Worm (Caenorhabditis elegans): ENCODE results near the gene cdh-8.

Gene cdh-8

ce11 chrIV:303264-303663, 36.3 kb upstream of the cdh-8 start:
- TF ChIP-seq elt-3 (tag; optimal IDR thresholded peaks at IDR 0.05) (peak in 2 of 6 experiments; percentile 0 to 55), ces-1 (GFP tag; optimal IDR thresholded peaks at IDR 0.05) (no peak), pag-3 (tag; optimal IDR thresholded peaks at IDR 0.05; ENCODE audit: borderline replicate concordance, insufficient read depth) (no peak), blmp-1 (tag; optimal IDR thresholded peaks at IDR 0.05) (peak; percentile 53), hlh-4 (tag; optimal IDR thresholded peaks at IDR 0.05) (no peak), lin-14 (GFP tag; optimal IDR thresholded peaks at IDR 0.05) (peak; percentile 27)

ce11 chrIV:305101-305500, 34.5 kb upstream of the cdh-8 start:
- TF ChIP-seq dsc-1 (tag; optimal IDR thresholded peaks at IDR 0.05) (no peak), sup-37 (GFP tag; optimal IDR thresholded peaks at IDR 0.05) (no peak), snu-23 (GFP tag; optimal IDR thresholded peaks at IDR 0.05) (no peak), nhr-20 (tag; optimal IDR thresholded peaks at IDR 0.05) (no peak), nhr-28 (tag; optimal IDR thresholded peaks at IDR 0.05) (no peak), elt-3 (tag; optimal IDR thresholded peaks at IDR 0.05) (no peak), ceh-88 (GFP tag; IDR thresholded peaks at IDR 0.05) (no peak), dpl-1 (GFP tag; optimal IDR thresholded peaks at IDR 0.05) (no peak), zag-1 (tag; optimal IDR thresholded peaks at IDR 0.05) (no peak), pax-3 (tag; optimal IDR thresholded peaks at IDR 0.05) (no peak), nhr-11 (tag; optimal IDR thresholded peaks at IDR 0.05) (no peak), ces-1 (GFP tag; optimal IDR thresholded peaks at IDR 0.05) (no peak), ceh-90 (tag; optimal IDR thresholded peaks at IDR 0.05) (no peak), unc-30 (tag; optimal IDR thresholded peaks at IDR 0.05) (no peak), ceh-8 (GFP tag; optimal IDR thresholded peaks at IDR 0.05) (no peak), aha-1 (tag; optimal IDR thresholded peaks at IDR 0.05) (no peak)

- TF ChIP-seq lsy-2 (tag; optimal IDR thresholded peaks at IDR 0.05), result peak in 1 of 2 experiments; percentile 23
- TF ChIP-seq lin-35 (GFP tag; optimal IDR thresholded peaks at IDR 0.05), result peak in 1 of 2 experiments; percentile 14
- no peak for TF ChIP-seq sox-4 (tag; optimal IDR thresholded peaks at IDR 0.05)
- TF ChIP-seq fkh-8 (tag; optimal IDR thresholded peaks at IDR 0.05), result no peak
- no peak for TF ChIP-seq snpc-4 (tag; optimal IDR thresholded peaks at IDR 0.05)
- TF ChIP-seq zag-1 (tag; optimal IDR thresholded peaks at IDR 0.05), result no peak
- no peak for TF ChIP-seq nhr-11 (tag; optimal IDR thresholded peaks at IDR 0.05)
- no peak for TF ChIP-seq ceh-88 (GFP tag; IDR thresholded peaks at IDR 0.05)
- TF ChIP-seq aly-2 (tag; optimal IDR thresholded peaks at IDR 0.05), result no peak
- TF ChIP-seq snu-23 (GFP tag; optimal IDR thresholded peaks at IDR 0.05), result peak; percentile 36
- TF ChIP-seq unc-30 (tag; optimal IDR thresholded peaks at IDR 0.05), result no peak
- TF ChIP-seq nhr-19 (GFP tag; conservative IDR thresholded peaks at IDR 0.05), result peak; percentile 37; the same call in 1 of the 2 replicates
- no peak for TF ChIP-seq egl-13 (tag; optimal IDR thresholded peaks at IDR 0.05)
- no peak for TF ChIP-seq hlh-4 (tag; optimal IDR thresholded peaks at IDR 0.05)
- TF ChIP-seq ces-1 (GFP tag; optimal IDR thresholded peaks at IDR 0.05), result no peak
- no peak for TF ChIP-seq Y116A8C.19 (tag; optimal IDR thresholded peaks at IDR 0.05; ENCODE audit: borderline replicate concordance)
- TF ChIP-seq pag-3 (tag; optimal IDR thresholded peaks at IDR 0.05; ENCODE audit: borderline replicate concordance, insufficient read depth), result no peak
- TF ChIP-seq egl-27 (tag; optimal IDR thresholded peaks at IDR 0.05), result no peak
- peak; percentile 15 to 38 for TF ChIP-seq efl-1 (optimal IDR thresholded peaks at IDR 0.05)
- peak in 1 of 2 experiments; percentile 11 for TF ChIP-seq efl-1 (GFP tag; optimal IDR thresholded peaks at IDR 0.05 in 1 of 2)
- no peak for TF ChIP-seq jun-1 (tag; optimal IDR thresholded peaks at IDR 0.05)
- TF ChIP-seq lin-13 (GFP tag; optimal IDR thresholded peaks at IDR 0.05), result no peak
- TF ChIP-seq dpl-1 (GFP tag; optimal IDR thresholded peaks at IDR 0.05), result no peak
- no peak for TF ChIP-seq fkh-10 (GFP tag; optimal IDR thresholded peaks at IDR 0.05)
- no peak for TF ChIP-seq ceh-8 (GFP tag; optimal IDR thresholded peaks at IDR 0.05)
- peak; percentile 72 for TF ChIP-seq lin-14 (GFP tag; optimal IDR thresholded peaks at IDR 0.05)
- peak; percentile 44 for TF ChIP-seq nhr-71 (tag; optimal IDR thresholded peaks at IDR 0.05)
- TF ChIP-seq ceh-82 (tag; optimal IDR thresholded peaks at IDR 0.05), result peak in 1 of 3 experiments; percentile 37
- no peak for TF ChIP-seq vab-15 (tag; optimal IDR thresholded peaks at IDR 0.05)
- TF ChIP-seq aha-1 (tag; optimal IDR thresholded peaks at IDR 0.05), result no peak
- peak; percentile 46 for TF ChIP-seq rnt-1 (tag; optimal IDR thresholded peaks at IDR 0.05)
Measured at ce11 chrIV:306572-306971, 33.0 kb upstream of the cdh-8 start.
